Fruit fly (Drosophila melanogaster): ENCODE data around the gene lz.

The lz gene

DNA sequence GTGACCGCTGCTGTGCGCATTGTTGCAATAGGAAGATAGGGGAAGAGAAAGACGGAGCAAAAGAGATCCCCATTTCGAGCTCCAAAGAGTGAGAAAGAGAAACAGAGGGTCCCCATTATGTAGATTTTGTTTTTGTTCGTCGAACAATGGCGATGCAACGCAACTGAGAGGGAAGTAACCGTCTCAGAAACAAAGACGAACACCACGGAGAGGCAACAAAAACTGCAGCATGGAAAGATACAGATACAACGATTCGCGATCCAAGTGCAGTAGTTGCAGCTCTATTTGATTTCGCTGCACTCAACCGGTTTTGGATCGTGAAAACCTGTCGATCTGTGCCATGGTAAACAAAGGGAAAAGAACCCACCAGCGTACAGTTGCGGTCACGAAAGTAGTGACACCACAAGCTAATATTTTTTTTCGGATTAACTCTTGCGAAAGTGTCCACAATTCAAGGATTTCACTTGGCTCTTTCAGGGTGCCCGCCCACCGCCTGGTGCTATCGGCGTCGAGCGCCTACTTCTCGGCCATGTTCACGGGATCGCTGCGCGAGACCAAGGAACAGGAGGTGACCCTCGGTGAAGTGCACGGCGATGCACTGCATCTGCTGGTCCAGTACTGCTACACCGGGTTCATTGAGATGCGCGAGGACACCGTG lies 32.3 kb upstream of the lz start:
- TF ChIP-seq Rel (GFP tag; optimal IDR thresholded peaks at IDR 0.05) (no peak), Rel (tag; optimal IDR thresholded peaks at IDR 0.05) (peak; percentile 6), foxo (GFP tag; optimal IDR thresholded peaks at IDR 0.05) (no peak), woc (GFP tag; optimal IDR thresholded peaks at IDR 0.05) (peak; percentile 7), HLH106 (tag; optimal IDR thresholded peaks at IDR 0.05) (peak; percentile 5), br (GFP tag; optimal IDR thresholded peaks at IDR 0.05) (no peak), sv (GFP tag; optimal IDR thresholded peaks at IDR 0.05) (no peak)

- TF ChIP-seq Dfd (GFP tag; optimal IDR thresholded peaks at IDR 0.05), result no peak
- no peak for TF ChIP-seq Rel (GFP tag; optimal IDR thresholded peaks at IDR 0.05)
- TF ChIP-seq Rel (tag; optimal IDR thresholded peaks at IDR 0.05), result no peak
- TF ChIP-seq CG9705 (GFP tag; optimal IDR thresholded peaks at IDR 0.05), result no peak
- TF ChIP-seq dmrt93B (GFP tag; optimal IDR thresholded peaks at IDR 0.05), result no peak
- TF ChIP-seq foxo (GFP tag; optimal IDR thresholded peaks at IDR 0.05), result no peak
- no peak for TF ChIP-seq woc (GFP tag; optimal IDR thresholded peaks at IDR 0.05)
- TF ChIP-seq Myc (optimal IDR thresholded peaks at IDR 0.05), result no peak
- no peak for TF ChIP-seq Hnf4 (GFP tag; optimal IDR thresholded peaks at IDR 0.05)
- no peak for TF ChIP-seq Sp1 (GFP tag; optimal IDR thresholded peaks at IDR 0.05)
- no peak for TF ChIP-seq HLH106 (tag; optimal IDR thresholded peaks at IDR 0.05)
- no peak for TF ChIP-seq brk (GFP tag; optimal IDR thresholded peaks at IDR 0.05)
- no peak for TF ChIP-seq tai (GFP tag; optimal IDR thresholded peaks at IDR 0.05)
- TF ChIP-seq psq (GFP tag; optimal IDR thresholded peaks at IDR 0.05), result no peak
- no peak for TF ChIP-seq sv (GFP tag; optimal IDR thresholded peaks at IDR 0.05)
- no peak for TF ChIP-seq Abd-B (GFP tag; optimal IDR thresholded peaks at IDR 0.05)
- no peak for TF ChIP-seq jim (GFP tag; optimal IDR thresholded peaks at IDR 0.05)
- TF ChIP-seq Mio (GFP tag; optimal IDR thresholded peaks at IDR 0.05), result no peak
- no peak for TF ChIP-seq N (GFP tag; optimal IDR thresholded peaks at IDR 0.05)
These were observed 29.4 kb upstream of the lz start for dm6 chrX:9255021-9255420.

DNA sequence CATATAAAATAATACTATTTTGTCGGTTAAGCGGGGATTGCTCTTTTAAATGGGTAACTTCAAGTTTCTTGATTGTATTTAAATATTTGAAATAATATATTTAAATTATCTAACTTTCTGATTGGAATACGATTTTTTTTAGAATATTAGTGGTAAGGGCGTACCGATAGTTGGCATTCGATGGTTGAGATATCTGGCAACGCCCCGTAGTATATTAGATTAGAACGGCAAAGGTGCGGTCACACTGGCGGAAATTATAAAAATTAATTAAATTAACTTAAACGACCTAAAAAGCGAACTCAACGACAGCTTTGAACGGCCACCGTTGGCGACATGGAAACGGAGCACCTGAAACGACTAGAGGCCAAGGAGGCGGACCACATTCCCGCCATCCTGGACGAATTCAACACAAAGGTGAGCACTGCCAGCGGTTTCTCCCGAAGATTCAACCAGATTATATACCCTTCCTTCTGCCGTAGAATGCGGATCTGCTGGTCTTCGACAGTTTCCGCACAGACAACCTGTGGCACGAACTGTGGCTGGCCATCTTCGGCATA lies 28.4 kb upstream of the lz start, which contains the start of gene ric8a:
ric8a (plus strand) TSS at position 205 of the 557 bp plus-strand sequence.
- TF ChIP-seq HLH106 (tag; optimal IDR thresholded peaks at IDR 0.05) (peak; percentile 30), foxo (GFP tag; optimal IDR thresholded peaks at IDR 0.05) (no peak), sage (GFP tag; optimal IDR thresholded peaks at IDR 0.05) (no peak), Vsx2 (GFP tag; optimal IDR thresholded peaks at IDR 0.05; ENCODE audit: partially characterized antibody) (no peak), brk (GFP tag; optimal IDR thresholded peaks at IDR 0.05) (no peak), dsf (GFP tag; optimal IDR thresholded peaks at IDR 0.05; ENCODE audit: borderline replicate concordance) (no peak), pan (optimal IDR thresholded peaks at IDR 0.05) (no peak), h (GFP tag; optimal IDR thresholded peaks at IDR 0.05) (peak; percentile 8), woc (GFP tag; optimal IDR thresholded peaks at IDR 0.05) (peak; percentile 7), Abd-B (GFP tag; optimal IDR thresholded peaks at IDR 0.05) (no peak), usp (GFP tag; optimal IDR thresholded peaks at IDR 0.05) (no peak), Hr83 (GFP tag; optimal IDR thresholded peaks at IDR 0.05; ENCODE audit: poor library complexity, severe bottlenecking) (peak; percentile 15), rgr (GFP tag; optimal IDR thresholded peaks at IDR 0.05) (peak; percentile 27), CrebA (GFP tag; optimal IDR thresholded peaks at IDR 0.05; ENCODE audit: borderline replicate concordance) (no peak)

- no peak for TF ChIP-seq psq (GFP tag; optimal IDR thresholded peaks at IDR 0.05)
These were observed 18.4 kb upstream of the lz start for dm6 chrX:9266082-9266481.

DNA sequence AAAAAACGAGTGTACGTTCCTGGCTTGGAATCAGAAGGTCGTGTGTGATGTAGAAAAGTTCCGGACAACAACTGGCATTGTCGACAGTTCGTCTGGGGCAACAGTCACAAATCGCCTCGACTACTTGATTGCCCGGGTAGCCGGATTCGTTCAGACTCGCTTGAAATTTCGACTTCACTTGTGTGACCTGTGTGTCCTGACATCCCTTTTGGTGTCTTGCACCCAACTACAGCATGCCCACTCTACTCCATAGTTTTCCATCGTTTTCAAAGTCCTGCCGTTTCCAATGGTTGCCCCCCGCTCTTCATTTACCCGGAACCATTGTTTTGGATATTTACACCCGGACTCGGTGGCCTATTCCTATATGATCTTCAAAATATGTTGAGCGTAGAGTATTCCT lies 16.9 kb upstream of the lz start, which contains the start of gene Erk7:
Erk7 (minus strand) TSS at position 101 of the 400 bp plus-strand sequence.
- TF ChIP-seq usp (GFP tag; optimal IDR thresholded peaks at IDR 0.05), result no peak
- TF ChIP-seq CrebA (GFP tag; optimal IDR thresholded peaks at IDR 0.05; ENCODE audit: borderline replicate concordance), result no peak
- no peak for TF ChIP-seq Hr78 (GFP tag; optimal IDR thresholded peaks at IDR 0.05)
- no peak for TF ChIP-seq tai (GFP tag; optimal IDR thresholded peaks at IDR 0.05)
- no peak for TF ChIP-seq Vsx2 (GFP tag; optimal IDR thresholded peaks at IDR 0.05; ENCODE audit: partially characterized antibody)
- TF ChIP-seq Rel (GFP tag; optimal IDR thresholded peaks at IDR 0.05), result no peak
- no peak for TF ChIP-seq Rel (tag; optimal IDR thresholded peaks at IDR 0.05)
- TF ChIP-seq dmrt93B (GFP tag; optimal IDR thresholded peaks at IDR 0.05), result no peak
- no peak for TF ChIP-seq psq (GFP tag; optimal IDR thresholded peaks at IDR 0.05)
- no peak for TF ChIP-seq jim (GFP tag; optimal IDR thresholded peaks at IDR 0.05)
- no peak for TF ChIP-seq sage (GFP tag; optimal IDR thresholded peaks at IDR 0.05)

Data from whole organism, wandering third instar larva.